Worm (Caenorhabditis elegans): ENCODE results near the gene C43F9.4.

ce11 chrIV:10565282-10565681, 23.7 kb downstream of the C43F9.4 start:
- no peak for TF ChIP-seq him-1 (tag; optimal IDR thresholded peaks at IDR 0.05)
- no peak for TF ChIP-seq W03F9.2 (tag; optimal IDR thresholded peaks at IDR 0.05)
